Fruit fly (Drosophila melanogaster): ENCODE measurements around the gene spdi.

spdi gene

dm6 chrX:635495-636142 lies 15.6 kb upstream of the spdi start, which contains the start of gene Dredd (continued):
- TF ChIP-seq CG9817 (tag; optimal IDR thresholded peaks at IDR 0.05) = no peak
- peak; percentile 96 for TF ChIP-seq HLH4C (GFP tag; IDR thresholded peaks at IDR 0.05; ENCODE audit: partially characterized antibody)
- no peak for TF ChIP-seq tio (GFP tag; optimal IDR thresholded peaks at IDR 0.05)
- TF ChIP-seq CG30020 (tag; optimal IDR thresholded peaks at IDR 0.05) = peak; percentile 40
- TF ChIP-seq exex (tag; optimal IDR thresholded peaks at IDR 0.05) = no peak
- no peak for TF ChIP-seq CG5180 (GFP tag; optimal IDR thresholded peaks at IDR 0.05)
- no peak for TF ChIP-seq E2f1 (GFP tag; IDR thresholded peaks at IDR 0.05)
- no peak for TF ChIP-seq Bdp1 (GFP tag; optimal IDR thresholded peaks at IDR 0.05)
- TF ChIP-seq CG10654 (GFP tag; optimal IDR thresholded peaks at IDR 0.05) = no peak
- TF ChIP-seq Blimp-1 (GFP tag; optimal IDR thresholded peaks at IDR 0.05) = no peak
- TF ChIP-seq sc (optimal IDR thresholded peaks at IDR 0.05) = no peak
- no peak for TF ChIP-seq sc (GFP tag; optimal IDR thresholded peaks at IDR 0.05)
- TF ChIP-seq Eip74EF (GFP tag; optimal IDR thresholded peaks at IDR 0.05) = no peak
- TF ChIP-seq CG9437 (GFP tag; optimal IDR thresholded peaks at IDR 0.05) = no peak

dm6 chrX:629239-629821 lies 9.3 kb upstream of the spdi start, which contains the start of the genes RpL36 and Mybbp1A:
Gene RpL36 (minus strand): TSS chrX:629483.
Gene Mybbp1A (plus strand): TSS chrX:629773.
- TF ChIP-seq sisA (GFP tag; IDR thresholded peaks at IDR 0.05) = peak; percentile 24; the same call in 1 of the 2 replicates
- TF ChIP-seq CG3995 (GFP tag; optimal IDR thresholded peaks at IDR 0.05) = peak; percentile 85
- peak; percentile 72 for TF ChIP-seq CG16863 (GFP tag; optimal IDR thresholded peaks at IDR 0.05)
- TF ChIP-seq stwl (tag; optimal IDR thresholded peaks at IDR 0.05) = peak; percentile 60
- TF ChIP-seq CG14965 (GFP tag; optimal IDR thresholded peaks at IDR 0.05; ENCODE audit: borderline replicate concordance) = peak; percentile 52
- peak; percentile 89 for TF ChIP-seq CG10543 (GFP tag; optimal IDR thresholded peaks at IDR 0.05)
- peak; percentile 28 for TF ChIP-seq fd102C (GFP tag; optimal IDR thresholded peaks at IDR 0.05)
- TF ChIP-seq CG7786 (GFP tag; optimal IDR thresholded peaks at IDR 0.05) = peak; percentile 70
- no peak for TF ChIP-seq CG8281 (tag; optimal IDR thresholded peaks at IDR 0.05)
- TF ChIP-seq Elba2 (GFP tag; optimal IDR thresholded peaks at IDR 0.05) = no peak
- peak; percentile 59 for TF ChIP-seq Dip3 (GFP tag; optimal IDR thresholded peaks at IDR 0.05)
- TF ChIP-seq gcm2 (GFP tag; optimal IDR thresholded peaks at IDR 0.05) = peak; percentile 41
- TF ChIP-seq Six4 (GFP tag; optimal IDR thresholded peaks at IDR 0.05) = peak; percentile 52
- TF ChIP-seq CG33213 (GFP tag; optimal IDR thresholded peaks at IDR 0.05) = peak; percentile 82
- TF ChIP-seq MBD-R2 (GFP tag; IDR thresholded peaks at IDR 0.05) = 0 out of 2 replicates have a peak, but pooled peaks have one; percentile 42
- TF ChIP-seq CG13287 (GFP tag; IDR thresholded peaks at IDR 0.05; ENCODE audit: partially characterized antibody) = peak; percentile 85
- TF ChIP-seq Doc3 (GFP tag; IDR thresholded peaks at IDR 0.05; ENCODE audit: partially characterized antibody) = peak; percentile 73; the same call in 2 of the 3 replicates
- no peak; the same call in 1 of the 2 replicates for TF ChIP-seq ro (GFP tag; IDR thresholded peaks at IDR 0.05)
- peak; percentile 74; the same call in 2 of the 3 replicates for TF ChIP-seq sr (GFP tag; IDR thresholded peaks at IDR 0.05)
- TF ChIP-seq Jarid2 (GFP tag; optimal IDR thresholded peaks at IDR 0.05) = no peak
- TF ChIP-seq NfI (GFP tag; optimal IDR thresholded peaks at IDR 0.05) = peak; percentile 86
- no peak for TF ChIP-seq Lim3 (GFP tag; IDR thresholded peaks at IDR 0.05)
- 0 out of 2 replicates have a peak, but pooled peaks have one; percentile 28 for TF ChIP-seq toy (GFP tag; IDR thresholded peaks at IDR 0.05)
- TF ChIP-seq CG18262 (tag; optimal IDR thresholded peaks at IDR 0.05) = peak; percentile 35
- TF ChIP-seq prd (optimal IDR thresholded peaks at IDR 0.05) = no peak
- peak; percentile 60 for TF ChIP-seq prd (GFP tag; IDR thresholded peaks at IDR 0.05)
- TF ChIP-seq H15 (GFP tag; IDR thresholded peaks at IDR 0.05) = peak; percentile 64; the same call in 2 of the 3 replicates
- TF ChIP-seq Hmx (GFP tag; optimal IDR thresholded peaks at IDR 0.05) = no peak
- peak; percentile 56 for TF ChIP-seq Hr3 (GFP tag; optimal IDR thresholded peaks at IDR 0.05)
- TF ChIP-seq corto (GFP tag; optimal IDR thresholded peaks at IDR 0.05) = no peak
- TF ChIP-seq chif (GFP tag; optimal IDR thresholded peaks at IDR 0.05) = peak; percentile 56 to 68
- no peak for TF ChIP-seq CG7745 (tag; optimal IDR thresholded peaks at IDR 0.05)
- peak; percentile 58 for TF ChIP-seq Bdp1 (GFP tag; optimal IDR thresholded peaks at IDR 0.05)
- peak; percentile 85 for TF ChIP-seq CHES-1-like (GFP tag; optimal IDR thresholded peaks at IDR 0.05)
- TF ChIP-seq Xbp1 (GFP tag; optimal IDR thresholded peaks at IDR 0.05) = peak; percentile 66
